In the genomic region with DNA sequence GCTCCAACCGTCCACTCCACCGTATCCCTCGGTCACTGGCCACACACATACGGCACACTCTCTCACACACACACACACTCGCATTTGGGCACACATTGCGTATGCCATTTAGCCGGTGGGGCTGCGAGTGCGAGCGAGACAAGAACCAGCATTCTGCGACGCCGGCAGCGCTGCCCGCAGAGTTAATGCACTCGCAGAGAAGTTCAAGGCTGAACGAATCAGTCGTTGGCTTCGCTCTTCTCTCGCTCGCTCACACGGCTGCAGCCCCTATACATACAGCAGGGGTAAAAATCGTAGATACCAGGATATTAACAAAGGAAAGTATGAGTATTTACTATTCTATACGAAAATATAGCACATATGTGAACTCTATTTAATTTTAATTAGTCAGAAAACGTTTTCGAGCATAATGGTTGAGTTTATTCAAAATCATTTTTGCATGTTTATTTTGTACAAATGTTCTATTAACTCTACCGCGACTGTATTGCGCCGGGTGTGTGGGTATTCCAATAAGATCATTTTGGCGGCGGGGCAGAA, we compare ENCODE assay signal across 5 fruit fly cellular contexts.
A peak's percentile ranks its signal among the peaks of the same experiment; 100 is the strongest.
TF ChIP-seq lines count a peak whose summit lies in the region.

No protein-coding gene starts in this region.

TF ChIP-seq in whole organism, adult, 20 proteins besides CTCF, POLR2A, EP300 and RAD21 (continued from another document):
- TF ChIP-seq Hr96 (GFP tag; optimal IDR thresholded peaks at IDR 0.05; lab: Kevin White, UChicago): peak; percentile 80
- peak; percentile 37 for TF ChIP-seq kay (GFP tag; lab: Kevin White, UChicago; ENCODE audit: borderline replicate concordance)
- peak; percentile 58 for TF ChIP-seq Crg-1 (GFP tag; optimal IDR thresholded peaks at IDR 0.05; lab: Kevin White, UChicago)
- TF ChIP-seq CG12768 (GFP tag; optimal IDR thresholded peaks at IDR 0.05; lab: Kevin White, UChicago): peak; percentile 88
- TF ChIP-seq CG11617 (GFP tag; optimal IDR thresholded peaks at IDR 0.05; lab: Kevin White, UChicago): peak; percentile 86
TF ChIP-seq in whole organism, adult: peak in this region for 19.

TF ChIP-seq in whole organism, embryonic, 481 proteins besides CTCF, POLR2A, EP300 and RAD21 (continued from another document and continues in another):
- TF ChIP-seq CG11560 (tag; IDR thresholded peaks at IDR 0.05; lab: Robert Waterston, UW) (0 out of 3 replicates have a peak, but pooled peaks have one; percentile 10), CG17802 (tag; optimal IDR thresholded peaks at IDR 0.05; lab: Kevin White, UChicago) (peak; percentile 47), dm (GFP tag; optimal IDR thresholded peaks at IDR 0.05; lab: Kevin White, UChicago) (peak; percentile 41), CG10321 (GFP tag; IDR thresholded peaks at IDR 0.05; lab: Robert Waterston, UW) (peak; percentile 32; the same call in 1 of the 2 replicates), Mad (GFP tag; optimal IDR thresholded peaks at IDR 0.05; lab: Kevin White, UChicago) (peak; percentile 16), CG5180 (GFP tag; optimal IDR thresholded peaks at IDR 0.05; lab: Kevin White, UChicago) (peak; percentile 86), CG1024 (GFP tag; IDR thresholded peaks at IDR 0.05; lab: Robert Waterston, UW) (no peak; the same call in 1 of the 2 replicates), CG9437 (GFP tag; optimal IDR thresholded peaks at IDR 0.05; lab: Kevin White, UChicago) (peak; percentile 69), CG14014 (GFP tag; IDR thresholded peaks at IDR 0.05; lab: Robert Waterston, UW) (peak; percentile 50; the same call in 1 of the 2 replicates), stwl (tag; optimal IDR thresholded peaks at IDR 0.05; lab: Kevin White, UChicago) (peak; percentile 25), chif (GFP tag; optimal IDR thresholded peaks at IDR 0.05; lab: Kevin White, UChicago) (peak; percentile 74), CG10462 (GFP tag; optimal IDR thresholded peaks at IDR 0.05; lab: Kevin White, UChicago) (peak; percentile 74), CG10267 (tag; optimal IDR thresholded peaks at IDR 0.05; lab: Kevin White, UChicago) (peak; percentile 79), bsh (GFP tag; optimal IDR thresholded peaks at IDR 0.05; lab: Kevin White, UChicago) (peak; percentile 89 to 92), hbn (GFP tag; IDR thresholded peaks at IDR 0.05; lab: Robert Waterston, UW; ENCODE audit: partially characterized antibody) (no peak), CG12391 (tag; optimal IDR thresholded peaks at IDR 0.05; lab: Kevin White, UChicago) (peak; percentile 86), CG31388 (GFP tag; optimal IDR thresholded peaks at IDR 0.05; lab: Kevin White, UChicago) (no peak), Usf (GFP tag; optimal IDR thresholded peaks at IDR 0.05; lab: Kevin White, UChicago) (peak; percentile 3), corto (GFP tag; optimal IDR thresholded peaks at IDR 0.05; lab: Kevin White, UChicago) (peak; percentile 98), ap (GFP tag; IDR thresholded peaks at IDR 0.05; lab: Robert Waterston, UW) (no peak), klu (GFP tag; IDR thresholded peaks at IDR 0.05; lab: Robert Waterston, UW) (no peak; the same call in 1 of the 2 replicates), CG34224 (GFP tag; IDR thresholded peaks at IDR 0.05; lab: Robert Waterston, UW; ENCODE audit: partially characterized antibody) (no peak), Bgb (GFP tag; IDR thresholded peaks at IDR 0.05; lab: Robert Waterston, UW; ENCODE audit: partially characterized antibody) (no peak), MBD-R2 (GFP tag; IDR thresholded peaks at IDR 0.05; lab: Robert Waterston, UW) (no peak), Scr (GFP tag; IDR thresholded peaks at IDR 0.05; lab: Robert Waterston, UW; ENCODE audit: partially characterized antibody) (no peak), insv (GFP tag; optimal IDR thresholded peaks at IDR 0.05; lab: Kevin White, UChicago) (peak in 1 of 2 experiments; percentile 71), Ssrp (tag; optimal IDR thresholded peaks at IDR 0.05; lab: Kevin White, UChicago) (peak; percentile 77), salm (tag; optimal IDR thresholded peaks at IDR 0.05; lab: Kevin White, UChicago) (peak; percentile 35)

TF ChIP-seq in whole organism, prepupa, 60 proteins besides CTCF, POLR2A, EP300 and RAD21 (continued from another document and continues in another):
- TF ChIP-seq fd85E (GFP tag; optimal IDR thresholded peaks at IDR 0.05; lab: Kevin White, UChicago): peak; percentile 86
- peak; percentile 94 for TF ChIP-seq CG1621 (tag; optimal IDR thresholded peaks at IDR 0.05; lab: Kevin White, UChicago)
- TF ChIP-seq Sox102F (GFP tag; optimal IDR thresholded peaks at IDR 0.05; lab: Kevin White, UChicago): peak; percentile 96
- TF ChIP-seq CG10669 (GFP tag; optimal IDR thresholded peaks at IDR 0.05; lab: Kevin White, UChicago): peak; percentile 97
- TF ChIP-seq Lpt (GFP tag; optimal IDR thresholded peaks at IDR 0.05; lab: Kevin White, UChicago): peak; percentile 81
- TF ChIP-seq net (GFP tag; optimal IDR thresholded peaks at IDR 0.05; lab: Kevin White, UChicago): peak; percentile 96
- peak; percentile 88 for TF ChIP-seq Eip93F (GFP tag; optimal IDR thresholded peaks at IDR 0.05; lab: Kevin White, UChicago)
- peak; percentile 92 for TF ChIP-seq CG10631 (GFP tag; optimal IDR thresholded peaks at IDR 0.05; lab: Kevin White, UChicago)
- peak; percentile 80 for TF ChIP-seq CG4318 (GFP tag; optimal IDR thresholded peaks at IDR 0.05; lab: Kevin White, UChicago)
- TF ChIP-seq CG31627 (GFP tag; optimal IDR thresholded peaks at IDR 0.05; lab: Kevin White, UChicago): peak; percentile 95
- TF ChIP-seq salr (GFP tag; optimal IDR thresholded peaks at IDR 0.05; lab: Kevin White, UChicago): peak; percentile 82 to 86
- TF ChIP-seq acj6 (GFP tag; optimal IDR thresholded peaks at IDR 0.05; lab: Kevin White, UChicago): peak; percentile 96
- peak; percentile 96 for TF ChIP-seq CG6163 (GFP tag; IDR thresholded peaks at IDR 0.05; lab: Robert Waterston, UW)
- TF ChIP-seq CG8632 (GFP tag; optimal IDR thresholded peaks at IDR 0.05; lab: Kevin White, UChicago): peak; percentile 94
- TF ChIP-seq CG11762 (GFP tag; optimal IDR thresholded peaks at IDR 0.05; lab: Kevin White, UChicago; ENCODE audit: insufficient read depth): peak; percentile 91
- peak; percentile 97 for TF ChIP-seq CG3032 (tag; optimal IDR thresholded peaks at IDR 0.05; lab: Kevin White, UChicago)
- TF ChIP-seq Ets96B (tag; optimal IDR thresholded peaks at IDR 0.05; lab: Kevin White, UChicago): peak; percentile 99
- peak; percentile 94 for TF ChIP-seq achi (GFP tag; optimal IDR thresholded peaks at IDR 0.05; lab: Kevin White, UChicago)
- peak; percentile 98 for TF ChIP-seq Eip78C (GFP tag; lab: Kevin White, UChicago)
- TF ChIP-seq ss (GFP tag; optimal IDR thresholded peaks at IDR 0.05; lab: Kevin White, UChicago): peak; percentile 93 to 97
- peak; percentile 85 for TF ChIP-seq CG6276 (GFP tag; optimal IDR thresholded peaks at IDR 0.05; lab: Kevin White, UChicago)
- peak; percentile 96 for TF ChIP-seq esn (GFP tag; optimal IDR thresholded peaks at IDR 0.05; lab: Kevin White, UChicago)
- TF ChIP-seq dac (GFP tag; optimal IDR thresholded peaks at IDR 0.05; lab: Kevin White, UChicago): peak; percentile 77
- TF ChIP-seq CG8319 (GFP tag; optimal IDR thresholded peaks at IDR 0.05; lab: Kevin White, UChicago): peak; percentile 85
- TF ChIP-seq CG8119 (GFP tag; IDR thresholded peaks at IDR 0.05; lab: Robert Waterston, UW): peak; percentile 94
- peak; percentile 92 for TF ChIP-seq eg (GFP tag; IDR thresholded peaks at IDR 0.05; lab: Robert Waterston, UW)
- TF ChIP-seq Eip75B (GFP tag; optimal IDR thresholded peaks at IDR 0.05; lab: Kevin White, UChicago): peak; percentile 97
- peak; percentile 96 for TF ChIP-seq CG6808 (GFP tag; optimal IDR thresholded peaks at IDR 0.05; lab: Kevin White, UChicago)
- TF ChIP-seq CG34406 (GFP tag; optimal IDR thresholded peaks at IDR 0.05; lab: Kevin White, UChicago): peak; percentile 95
- TF ChIP-seq Met (GFP tag; optimal IDR thresholded peaks at IDR 0.05; lab: Kevin White, UChicago): peak; percentile 97
- TF ChIP-seq OdsH (GFP tag; optimal IDR thresholded peaks at IDR 0.05; lab: Kevin White, UChicago): peak; percentile 94

TF ChIP-seq in whole organism, pupa, 21 proteins besides CTCF, POLR2A, EP300 and RAD21 (continued from another document):
- peak; percentile 93 for TF ChIP-seq CG12605 (GFP tag; IDR thresholded peaks at IDR 0.05; lab: Robert Waterston, UW)
- peak; percentile 97 for TF ChIP-seq CG9948 (tag; optimal IDR thresholded peaks at IDR 0.05; lab: Kevin White, UChicago)
- peak; percentile 93 for TF ChIP-seq Snoo (tag; optimal IDR thresholded peaks at IDR 0.05; lab: Kevin White, UChicago)
- peak; percentile 98 for TF ChIP-seq CG15710 (tag; optimal IDR thresholded peaks at IDR 0.05; lab: Kevin White, UChicago)

TF ChIP-seq in whole organism, wandering third instar larva, 38 proteins besides CTCF, POLR2A, EP300 and RAD21 (continued from another document):
- TF ChIP-seq Mio (GFP tag; optimal IDR thresholded peaks at IDR 0.05; lab: Kevin White, UChicago): peak; percentile 84
- TF ChIP-seq woc (GFP tag; optimal IDR thresholded peaks at IDR 0.05; lab: Kevin White, UChicago): peak; percentile 98
- TF ChIP-seq sage (GFP tag; optimal IDR thresholded peaks at IDR 0.05; lab: Kevin White, UChicago): peak; percentile 91
- peak; percentile 47 for TF ChIP-seq Vsx2 (GFP tag; optimal IDR thresholded peaks at IDR 0.05; lab: Kevin White, UChicago; ENCODE audit: partially characterized antibody)
- TF ChIP-seq jim (GFP tag; optimal IDR thresholded peaks at IDR 0.05; lab: Kevin White, UChicago): peak; percentile 86
- no peak for TF ChIP-seq lola (GFP tag; optimal IDR thresholded peaks at IDR 0.05; lab: Kevin White, UChicago)
- TF ChIP-seq tai (GFP tag; optimal IDR thresholded peaks at IDR 0.05; lab: Kevin White, UChicago): peak; percentile 94
- TF ChIP-seq Hr83 (GFP tag; optimal IDR thresholded peaks at IDR 0.05; lab: Kevin White, UChicago; ENCODE audit: poor library complexity, severe bottlenecking): peak; percentile 84
- peak; percentile 97 for TF ChIP-seq CG9705 (GFP tag; optimal IDR thresholded peaks at IDR 0.05; lab: Kevin White, UChicago)
- TF ChIP-seq sv (GFP tag; optimal IDR thresholded peaks at IDR 0.05; lab: Kevin White, UChicago): peak; percentile 60
- peak; percentile 98 for TF ChIP-seq Sp1 (GFP tag; optimal IDR thresholded peaks at IDR 0.05; lab: Kevin White, UChicago)
- TF ChIP-seq Hr78 (GFP tag; optimal IDR thresholded peaks at IDR 0.05; lab: Kevin White, UChicago): no peak
- no peak for TF ChIP-seq usp (GFP tag; optimal IDR thresholded peaks at IDR 0.05; lab: Kevin White, UChicago)
- peak; percentile 92 for TF ChIP-seq psq (GFP tag; optimal IDR thresholded peaks at IDR 0.05; lab: Kevin White, UChicago)
- no peak for TF ChIP-seq pan (optimal IDR thresholded peaks at IDR 0.05; lab: Kevin White, UChicago)
- TF ChIP-seq Hnf4 (GFP tag; optimal IDR thresholded peaks at IDR 0.05; lab: Kevin White, UChicago): peak; percentile 97
- peak; percentile 75 for TF ChIP-seq N (GFP tag; optimal IDR thresholded peaks at IDR 0.05; lab: Kevin White, UChicago)
- TF ChIP-seq OdsH (GFP tag; optimal IDR thresholded peaks at IDR 0.05; lab: Kevin White, UChicago): peak; percentile 99
- peak; percentile 97 for TF ChIP-seq CrebA (GFP tag; optimal IDR thresholded peaks at IDR 0.05; lab: Kevin White, UChicago; ENCODE audit: borderline replicate concordance)
TF ChIP-seq in whole organism, wandering third instar larva: peak in this region for 30.
